Worm (Caenorhabditis elegans) whole organism, L3 larva: Measurements from ENCODE around the gene daf-5.

Experiments
- R02D3.7 ChIP-seq: fragments of 150-350 bp; optimal IDR thresholded peaks from 2 replicates; lab custom pipeline; 2014; ENCODE audit warnings: missing biosample characterization, missing genetic modification characterization
- ama-1 ChIP-seq: fragments of 150-350 bp; optimal IDR thresholded peaks from 2 replicates; lab custom pipeline; 2018
- ceh-16 ChIP-seq: sonication (generic microtip); optimal IDR thresholded peaks from 2 replicates; lab custom pipeline; 2017; ENCODE audit warnings: missing biosample characterization, missing genetic modification characterization
- ceh-28 ChIP-seq: fragments of 150-350 bp; optimal IDR thresholded peaks from 2 replicates; lab custom pipeline; 2014; ENCODE audit warnings: missing biosample characterization, missing genetic modification reagents, missing genetic modification characterization
- ceh-82 ChIP-seq: fragments of 150-350 bp; optimal IDR thresholded peaks from 2 replicates; lab custom pipeline; 2014; ENCODE audit warnings: missing biosample characterization, missing genetic modification characterization
- ceh-9 ChIP-seq: sonication (generic microtip); optimal IDR thresholded peaks from 2 replicates; lab custom pipeline; 2018; ENCODE audit warnings: missing biosample characterization, missing genetic modification characterization
- daf-12 ChIP-seq: fragments of 150-350 bp; optimal IDR thresholded peaks from 2 replicates; lab custom pipeline; 2014; ENCODE audit warnings: missing biosample characterization, missing genetic modification reagents, missing genetic modification characterization
- egl-27 ChIP-seq: sonication (generic microtip); optimal IDR thresholded peaks from 4 replicates; lab custom pipeline; 2017; ENCODE audit warnings: missing biosample characterization, missing genetic modification reagents, missing genetic modification characterization
- elt-1 ChIP-seq: fragments of 150-350 bp; optimal IDR thresholded peaks from 2 replicates; lab custom pipeline; 2014; ENCODE audit warnings: missing biosample characterization, missing genetic modification characterization
- elt-2 ChIP-seq: sonication (generic microtip); optimal IDR thresholded peaks from 2 replicates; lab custom pipeline; 2016; ENCODE audit warnings: missing genetic modification reagents, mild to moderate bottlenecking, missing genetic modification characterization, missing compliant biosample characterization
- elt-3 ChIP-seq, 3 experiments: fragments of 150-350 bp in 1 of 3; sonication (generic microtip) in 2 of 3; optimal IDR thresholded peaks; 2 replicates in 2 of 3; 4 replicates in 1 of 3; lab custom pipeline; 2014 to 2017; ENCODE audit warnings: missing biosample characterization in 3 of 3, missing genetic modification characterization in 3 of 3
- fkh-10 ChIP-seq: sonication (generic microtip); optimal IDR thresholded peaks from 2 replicates; lab custom pipeline; 2017; ENCODE audit warnings: missing biosample characterization, missing genetic modification reagents, missing genetic modification characterization
- fkh-2 ChIP-seq: fragments of 150-350 bp; optimal IDR thresholded peaks from 2 replicates; lab custom pipeline; 2014; ENCODE audit warnings: missing biosample characterization, missing genetic modification reagents, missing genetic modification characterization
- fos-1 ChIP-seq: fragments of 150-350 bp; optimal IDR thresholded peaks from 2 replicates; lab custom pipeline; 2014; ENCODE audit warnings: missing biosample characterization, missing genetic modification characterization
- hmg-11 ChIP-seq: sonication (generic microtip); optimal IDR thresholded peaks from 2 replicates; lab custom pipeline; 2016; ENCODE audit warnings: missing genetic modification characterization, missing compliant biosample characterization
- lin-15B ChIP-seq: fragments of 150-350 bp; optimal IDR thresholded peaks from 2 replicates; lab custom pipeline; 2014; ENCODE audit warnings: missing biosample characterization, missing genetic modification characterization
- lin-39 ChIP-seq: fragments of 150-350 bp; optimal IDR thresholded peaks from 2 replicates; lab custom pipeline; 2018; ENCODE audit warnings: missing biosample characterization, missing genetic modification reagents, missing genetic modification characterization
- lsy-12 ChIP-seq: sonication (generic microtip); optimal IDR thresholded peaks from 2 replicates; lab custom pipeline; 2016; ENCODE audit warnings: mild to moderate bottlenecking, missing genetic modification characterization, missing compliant biosample characterization
- mdl-1 ChIP-seq: fragments of 150-350 bp; optimal IDR thresholded peaks from 2 replicates; lab custom pipeline; 2014; ENCODE audit warnings: missing biosample characterization, missing genetic modification characterization
- mml-1 ChIP-seq: fragments of 150-350 bp; sonication (generic microtip); optimal IDR thresholded peaks from 3 replicates; lab custom pipeline; 2014; ENCODE audit warnings: missing biosample characterization, missing genetic modification characterization
- nfya-1 ChIP-seq: sonication (generic microtip); optimal IDR thresholded peaks from 2 replicates; lab custom pipeline; 2017; ENCODE audit warnings: missing genetic modification characterization, mild to moderate bottlenecking, missing compliant biosample characterization, antibody characterized with exemption, moderate library complexity; ENCODE audit not compliant: insufficient read depth
- nhr-11 ChIP-seq: fragments of 150-350 bp; optimal IDR thresholded peaks from 2 replicates; lab custom pipeline; 2014; ENCODE audit warnings: missing biosample characterization, missing genetic modification characterization
- nhr-12 ChIP-seq: fragments of 150-350 bp; optimal IDR thresholded peaks from 2 replicates; lab custom pipeline; 2014; ENCODE audit warnings: missing biosample characterization, missing genetic modification characterization
- nhr-23 ChIP-seq: fragments of 150-350 bp; optimal IDR thresholded peaks from 2 replicates; lab custom pipeline; 2014; ENCODE audit warnings: missing biosample characterization, missing genetic modification reagents, missing genetic modification characterization
- nhr-237 ChIP-seq: fragments of 150-350 bp; optimal IDR thresholded peaks from 2 replicates; lab custom pipeline; 2014; ENCODE audit warnings: missing biosample characterization, missing genetic modification characterization
- nhr-25 ChIP-seq: sonication (generic microtip); optimal IDR thresholded peaks from 2 replicates; lab custom pipeline; 2017; ENCODE audit warnings: missing biosample characterization, missing genetic modification characterization
- nhr-28 ChIP-seq: fragments of 150-350 bp; optimal IDR thresholded peaks from 2 replicates; lab custom pipeline; 2014; ENCODE audit warnings: missing biosample characterization, missing genetic modification characterization
- nhr-43 ChIP-seq: sonication (generic microtip); optimal IDR thresholded peaks from 2 replicates; lab custom pipeline; 2016; ENCODE audit warnings: mild to moderate bottlenecking, missing genetic modification characterization, missing compliant biosample characterization; ENCODE audit not compliant: poor library complexity, severe bottlenecking
- nhr-67 ChIP-seq: fragments of 150-350 bp; optimal IDR thresholded peaks from 2 replicates; lab custom pipeline; 2014; ENCODE audit warnings: missing biosample characterization, missing genetic modification characterization
- nhr-76 ChIP-seq: fragments of 150-350 bp; sonication (generic microtip); optimal IDR thresholded peaks from 5 replicates; lab custom pipeline; 2014; ENCODE audit warnings: missing biosample characterization, missing genetic modification characterization
- nhr-77 ChIP-seq: fragments of 150-350 bp; optimal IDR thresholded peaks from 2 replicates; lab custom pipeline; 2014; ENCODE audit warnings: missing biosample characterization, missing genetic modification characterization
- pha-4 ChIP-seq: fragments of 150-350 bp; optimal IDR thresholded peaks from 2 replicates; lab custom pipeline; 2014; ENCODE audit warnings: missing biosample characterization, missing genetic modification reagents, missing genetic modification characterization
- pqm-1 ChIP-seq: fragments of 150-350 bp; optimal IDR thresholded peaks from 2 replicates; lab custom pipeline; 2017; ENCODE audit warnings: missing biosample characterization, missing genetic modification characterization, inconsistent platforms
- sea-2 ChIP-seq: fragments of 150-350 bp; sonication (generic microtip); optimal IDR thresholded peaks from 4 replicates; lab custom pipeline; 2014; ENCODE audit warnings: missing biosample characterization, missing genetic modification reagents, missing genetic modification characterization
- skn-1 ChIP-seq: fragments of 150-350 bp; optimal IDR thresholded peaks from 2 replicates; lab custom pipeline; 2014; ENCODE audit warnings: missing biosample characterization, missing genetic modification characterization
- snpc-4 ChIP-seq: fragments of 150-350 bp; optimal IDR thresholded peaks from 2 replicates; lab custom pipeline; 2014; ENCODE audit warnings: missing biosample characterization, missing genetic modification characterization
- ztf-11 ChIP-seq: fragments of 150-350 bp; optimal IDR thresholded peaks from 2 replicates; lab custom pipeline; 2014; ENCODE audit warnings: missing biosample characterization, missing genetic modification characterization
- ztf-4 ChIP-seq: fragments of 150-350 bp; optimal IDR thresholded peaks from 2 replicates; lab custom pipeline; 2014; ENCODE audit warnings: missing biosample characterization, missing genetic modification characterization

daf-5 gene

DNA sequence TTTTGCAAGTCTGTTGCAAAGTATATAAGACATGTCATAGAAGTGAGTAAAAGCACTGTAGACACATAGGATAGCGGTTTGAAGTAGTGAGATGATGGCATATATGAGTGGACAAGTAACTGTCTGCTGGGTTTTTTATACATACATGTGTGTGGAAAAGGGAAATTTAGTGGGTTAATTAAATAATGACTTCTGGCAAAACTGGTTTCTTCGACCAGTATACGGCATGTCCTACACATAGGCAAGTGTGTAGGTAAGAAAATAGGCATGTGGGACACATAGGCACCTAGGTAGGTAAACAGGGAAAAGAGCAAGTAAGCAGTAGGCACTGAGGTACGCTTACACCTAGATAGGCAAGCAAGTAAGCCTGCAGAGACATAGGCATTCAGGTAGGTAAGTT lies 42.5 kb upstream of the daf-5 start, which contains the start of gene col-87:
TSS of gene col-87 (minus strand) at position 101 of the 400 bp plus-strand sequence.
- TF ChIP-seq snpc-4 (tag; lab: Kevin White, UChicago): no peak
- TF ChIP-seq ceh-28 (tag; lab: Kevin White, UChicago): no peak
- TF ChIP-seq daf-12 (tag; lab: Kevin White, UChicago): no peak
- no peak for TF ChIP-seq nhr-237 (tag; lab: Kevin White, UChicago)
- TF ChIP-seq nhr-67: no peak
- no peak for TF ChIP-seq ama-1 (lab: Kevin White, UChicago)
- no peak for TF ChIP-seq egl-27 (tag; lab: Kevin White, UChicago)
- TF ChIP-seq lin-39 (tag; lab: Kevin White, UChicago): no peak
- no peak for TF ChIP-seq skn-1
- no peak for TF ChIP-seq nhr-23
- TF ChIP-seq nhr-28: no peak
- TF ChIP-seq pqm-1 (tag; lab: Kevin White, UChicago): no peak
- TF ChIP-seq elt-2 (tag; lab: Kevin White, UChicago): no peak
- TF ChIP-seq nhr-11 (tag; lab: Kevin White, UChicago): no peak
- no peak for TF ChIP-seq ztf-11
- no peak for TF ChIP-seq fkh-2 (tag; lab: Kevin White, UChicago)
- no peak for TF ChIP-seq nhr-12
- TF ChIP-seq nhr-25 (tag; lab: Kevin White, UChicago): no peak

ce11 chrII:14091182-14091581 lies 39.1 kb upstream of the daf-5 start:
- TF ChIP-seq sea-2 (GFP tag; lab: Kevin White, UChicago) (no peak), ceh-16 (tag; lab: Kevin White, UChicago) (no peak), nhr-11 (tag; lab: Kevin White, UChicago) (no peak), nhr-237 (tag; lab: Kevin White, UChicago) (no peak), nhr-43 (tag; lab: Kevin White, UChicago) (no peak), pha-4 (no peak), lin-15B (tag; lab: Kevin White, UChicago) (no peak), ceh-82 (tag; lab: Kevin White, UChicago) (no peak), snpc-4 (tag; lab: Kevin White, UChicago) (no peak), fos-1 (tag; lab: Kevin White, UChicago) (no peak), elt-3 (tag; optimal IDR thresholded peaks at IDR 0.05; lab: Kevin White, UChicago) (no peak), mml-1 (tag; lab: Kevin White, UChicago) (no peak), ama-1 (lab: Kevin White, UChicago) (no peak)

DNA sequence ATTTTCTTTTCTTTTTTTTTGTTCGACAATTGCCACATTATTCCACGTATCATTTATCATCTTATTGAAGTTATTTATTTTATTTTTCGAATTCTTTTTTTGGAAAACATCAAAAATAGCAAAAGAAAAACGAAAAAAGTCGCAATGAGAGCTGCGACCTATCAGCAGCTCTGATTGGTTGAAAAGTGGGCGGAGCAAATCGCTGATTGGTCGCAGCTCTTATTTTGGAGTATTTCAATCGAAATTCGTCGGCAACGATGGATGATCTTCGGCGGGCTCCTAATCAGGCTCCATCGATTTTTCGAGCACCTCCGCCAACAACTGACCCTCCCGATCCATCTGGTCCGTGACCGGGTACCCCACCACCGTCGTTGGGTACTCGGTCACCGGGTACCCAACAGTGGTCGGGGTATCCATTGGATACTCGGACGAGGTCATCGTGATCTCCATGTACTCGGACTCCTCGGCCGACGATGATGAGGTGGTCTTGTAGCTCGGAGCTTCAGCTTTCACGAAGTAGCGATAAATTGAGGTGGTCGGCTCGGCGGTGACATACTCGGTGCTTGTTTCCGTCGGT lies 37.8 kb upstream of the daf-5 start:
- TF ChIP-seq nfya-1 (tag; lab: Kevin White, UChicago): peak; percentile 98
- TF ChIP-seq nhr-12: no peak

DNA sequence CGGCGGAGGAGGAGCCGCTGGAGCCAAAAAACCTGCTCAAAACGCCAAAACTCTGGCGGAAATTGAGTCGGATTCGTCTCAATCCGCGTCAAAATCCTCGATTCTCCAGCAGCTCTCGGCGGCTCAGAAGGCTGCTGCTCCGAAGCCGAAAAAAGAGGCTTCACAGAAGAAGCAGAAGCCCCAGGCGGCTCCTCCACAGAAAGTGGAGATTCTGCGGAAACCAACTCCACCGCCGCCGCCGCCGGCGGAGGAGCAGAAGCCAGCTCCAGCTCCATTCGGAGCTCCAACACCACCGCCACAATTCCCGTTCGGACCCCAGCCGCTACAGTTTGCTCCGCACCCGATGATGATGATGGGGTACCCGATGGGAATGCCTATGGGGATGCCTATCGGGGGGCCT lies 34.8 kb upstream of the daf-5 start:
- TF ChIP-seq elt-1 (tag; lab: Kevin White, UChicago): no peak
- no peak for TF ChIP-seq nhr-77 (tag; lab: Kevin White, UChicago)
- no peak for TF ChIP-seq hmg-11 (tag; lab: Kevin White, UChicago)
- no peak for TF ChIP-seq ceh-9
- TF ChIP-seq ceh-28 (tag; lab: Kevin White, UChicago): no peak
- no peak for TF ChIP-seq nhr-11 (tag; lab: Kevin White, UChicago)
- TF ChIP-seq pha-4: no peak
- TF ChIP-seq nhr-76 (tag; lab: Kevin White, UChicago): no peak
- TF ChIP-seq lsy-12 (tag; lab: Kevin White, UChicago): no peak
- no peak for TF ChIP-seq ztf-4
- TF ChIP-seq nfya-1 (tag; lab: Kevin White, UChicago): no peak
- no peak for TF ChIP-seq R02D3.7 (tag; lab: Kevin White, UChicago)
- no peak for TF ChIP-seq mdl-1 (tag; lab: Kevin White, UChicago)
- TF ChIP-seq fkh-10 (GFP tag; lab: Kevin White, UChicago): no peak
- TF ChIP-seq lin-39 (tag; lab: Kevin White, UChicago): no peak
- TF ChIP-seq, all 47 proteins: peak for 0
